Fruit fly (Drosophila melanogaster): ENCODE results near the gene CG43051.

- TF ChIP-seq CG32264 (GFP tag; optimal IDR thresholded peaks at IDR 0.05) (no peak), OdsH (GFP tag; optimal IDR thresholded peaks at IDR 0.05) (peak; percentile 10), lola (GFP tag; optimal IDR thresholded peaks at IDR 0.05) (no peak), HLH106 (tag; optimal IDR thresholded peaks at IDR 0.05) (no peak)
Measured at dm6 chr2L:12543107-12543615, 35.4 kb downstream of the CG43051 start.

Measured in whole organism, wandering third instar larva.